Worm (Caenorhabditis elegans) whole organism, L2 larva: ENCODE results near the gene cogc-2.

ENCODE experiments used
- C34F6.9 ChIP-seq: fragments of 150-350 bp; optimal IDR thresholded peaks from 2 replicates; lab custom pipeline; 2014; ENCODE audit warnings: missing biosample characterization, missing genetic modification characterization
- F13H6.1 ChIP-seq: sonication (generic microtip); optimal IDR thresholded peaks from 2 replicates; lab custom pipeline; 2016; ENCODE audit warnings: missing genetic modification characterization, missing compliant biosample characterization
- R02D3.7 ChIP-seq: fragments of 150-350 bp; optimal IDR thresholded peaks from 2 replicates; lab custom pipeline; 2014; ENCODE audit warnings: missing biosample characterization, missing genetic modification characterization
- Y55F3AM.14 ChIP-seq: fragments of 200-800 bp; sonication (Bioruptor generic); optimal IDR thresholded peaks from 2 replicates; lab custom pipeline; 2018; ENCODE audit warnings: mild to moderate bottlenecking, missing genetic modification characterization, missing compliant biosample characterization
- ZK546.5 ChIP-seq: sonication (generic microtip); optimal IDR thresholded peaks from 2 replicates; lab custom pipeline; 2017; ENCODE audit warnings: missing biosample characterization, missing genetic modification characterization
- alr-1 ChIP-seq: fragments of 150-350 bp; optimal IDR thresholded peaks from 2 replicates; lab custom pipeline; 2014; ENCODE audit warnings: missing biosample characterization, missing genetic modification characterization
- aly-2 ChIP-seq: fragments of 150-350 bp; optimal IDR thresholded peaks from 2 replicates; lab custom pipeline; 2014; ENCODE audit warnings: missing biosample characterization, missing genetic modification characterization
- ama-1 ChIP-seq: fragments of 150-350 bp; optimal IDR thresholded peaks from 2 replicates; lab custom pipeline; 2018; ENCODE audit warnings: inconsistent platforms
- blmp-1 ChIP-seq: sonication (generic microtip); optimal IDR thresholded peaks from 2 replicates; lab custom pipeline; 2017; ENCODE audit warnings: missing genetic modification characterization, mild to moderate bottlenecking, missing compliant biosample characterization, antibody characterized with exemption, moderate library complexity; ENCODE audit not compliant: insufficient read depth
- ceh-16 ChIP-seq: fragments of 150-350 bp; optimal IDR thresholded peaks from 2 replicates; lab custom pipeline; 2014; ENCODE audit warnings: missing biosample characterization, missing genetic modification characterization
- ceh-82 ChIP-seq: fragments of 150-350 bp; optimal IDR thresholded peaks from 2 replicates; lab custom pipeline; 2014; ENCODE audit warnings: missing biosample characterization, missing genetic modification characterization
- crh-2 ChIP-seq: sonication (generic microtip); optimal IDR thresholded peaks from 2 replicates; lab custom pipeline; 2017; ENCODE audit warnings: missing biosample characterization, missing genetic modification characterization
- dmd-4 ChIP-seq: sonication (generic microtip); optimal IDR thresholded peaks from 2 replicates; lab custom pipeline; 2017; ENCODE audit warnings: missing biosample characterization, missing genetic modification characterization
- elt-1 ChIP-seq: fragments of 150-350 bp; optimal IDR thresholded peaks from 2 replicates; lab custom pipeline; 2014; ENCODE audit warnings: missing biosample characterization, missing genetic modification characterization
- elt-3 ChIP-seq: sonication (generic microtip); optimal IDR thresholded peaks from 2 replicates; lab custom pipeline; 2017; ENCODE audit warnings: missing biosample characterization, missing genetic modification characterization
- fos-1 ChIP-seq: fragments of 150-350 bp; optimal IDR thresholded peaks from 2 replicates; lab custom pipeline; 2014; ENCODE audit warnings: missing biosample characterization, missing genetic modification characterization
- gmeb-1 ChIP-seq: fragments of 150-350 bp; optimal IDR thresholded peaks from 2 replicates; lab custom pipeline; 2014; ENCODE audit warnings: missing biosample characterization, missing genetic modification characterization
- lin-39 ChIP-seq: fragments of 150-350 bp; optimal IDR thresholded peaks from 2 replicates; lab custom pipeline; 2014; ENCODE audit warnings: missing biosample characterization, missing genetic modification reagents, missing genetic modification characterization
- lsy-2 ChIP-seq, 2 experiments: fragments of 150-350 bp in 1 of 2; sonication (generic microtip) in 1 of 2; optimal IDR thresholded peaks; 2 replicates each; lab custom pipeline; 2014 to 2017; ENCODE audit warnings: missing biosample characterization in 2 of 2, missing genetic modification characterization in 2 of 2
- mab-5 ChIP-seq: fragments of 150-350 bp; optimal IDR thresholded peaks from 2 replicates; lab custom pipeline; 2014; ENCODE audit warnings: missing biosample characterization, missing genetic modification characterization
- mbf-1 ChIP-seq: sonication (generic microtip); optimal IDR thresholded peaks from 2 replicates; lab custom pipeline; 2017; ENCODE audit warnings: missing biosample characterization, missing genetic modification characterization
- mdl-1 ChIP-seq, 2 experiments: fragments of 150-350 bp in 1 of 2; sonication (generic microtip) in 1 of 2; optimal IDR thresholded peaks; 2 replicates each; lab custom pipeline; 2017; ENCODE audit warnings: missing biosample characterization in 2 of 2, missing genetic modification characterization in 2 of 2
- nhr-10 ChIP-seq: sonication (generic microtip); optimal IDR thresholded peaks from 2 replicates; lab custom pipeline; 2017; ENCODE audit warnings: missing biosample characterization, missing genetic modification characterization
- nhr-11 ChIP-seq: fragments of 150-350 bp; optimal IDR thresholded peaks from 2 replicates; lab custom pipeline; 2014; ENCODE audit warnings: missing biosample characterization, missing genetic modification characterization
- nhr-12 ChIP-seq: fragments of 150-350 bp; optimal IDR thresholded peaks from 2 replicates; lab custom pipeline; 2014; ENCODE audit warnings: missing biosample characterization, missing genetic modification characterization
- nhr-129 ChIP-seq: fragments of 150-350 bp; optimal IDR thresholded peaks from 2 replicates; lab custom pipeline; 2014; ENCODE audit warnings: missing biosample characterization, missing genetic modification characterization
- nhr-237 ChIP-seq: fragments of 150-350 bp; optimal IDR thresholded peaks from 2 replicates; lab custom pipeline; 2014; ENCODE audit warnings: missing biosample characterization, missing genetic modification characterization
- nhr-25 ChIP-seq: fragments of 150-350 bp; sonication (generic microtip); optimal IDR thresholded peaks from 3 replicates; lab custom pipeline; 2014; ENCODE audit warnings: missing biosample characterization, missing genetic modification characterization
- nhr-6 ChIP-seq: fragments of 150-350 bp; optimal IDR thresholded peaks from 2 replicates; lab custom pipeline; 2014; ENCODE audit warnings: missing biosample characterization, missing genetic modification characterization
- nhr-77 ChIP-seq: fragments of 150-350 bp; optimal IDR thresholded peaks from 2 replicates; lab custom pipeline; 2014; ENCODE audit warnings: missing biosample characterization, missing genetic modification characterization
- peb-1 ChIP-seq: fragments of 150-350 bp; optimal IDR thresholded peaks from 2 replicates; lab custom pipeline; 2014; ENCODE audit warnings: missing biosample characterization, missing genetic modification characterization
- sem-4 ChIP-seq: fragments of 150-350 bp; optimal IDR thresholded peaks from 2 replicates; lab custom pipeline; 2014; ENCODE audit warnings: missing biosample characterization, missing genetic modification reagents, missing genetic modification characterization
- skn-1 ChIP-seq: sonication (generic microtip); optimal IDR thresholded peaks from 2 replicates; lab custom pipeline; 2017; ENCODE audit warnings: missing biosample characterization, missing genetic modification characterization
- sma-3 ChIP-seq: sonication (generic microtip); optimal IDR thresholded peaks from 2 replicates; lab custom pipeline; 2016; ENCODE audit warnings: missing genetic modification reagents, missing genetic modification characterization, missing compliant biosample characterization
- sma-9 ChIP-seq, 2 experiments: fragments of 150-350 bp in 1 of 2; sonication (generic microtip) in 1 of 2; optimal IDR thresholded peaks; 2 replicates each; lab custom pipeline; 2014 to 2016; ENCODE audit warnings: missing genetic modification characterization in 2 of 2, mild to moderate bottlenecking in 1 of 2, missing biosample characterization in 1 of 2, missing compliant biosample characterization in 1 of 2, missing genetic modification reagents in 1 of 2, moderate library complexity in 1 of 2
- snpc-4 ChIP-seq: fragments of 150-350 bp; optimal IDR thresholded peaks from 2 replicates; lab custom pipeline; 2014; ENCODE audit warnings: missing biosample characterization, missing genetic modification characterization
- unc-39 ChIP-seq: fragments of 150-350 bp; optimal IDR thresholded peaks from 2 replicates; lab custom pipeline; 2014; ENCODE audit warnings: missing biosample characterization, missing genetic modification characterization
- unc-55 ChIP-seq: fragments of 150-350 bp; sonication (generic microtip); optimal IDR thresholded peaks from 3 replicates; lab custom pipeline; 2014; ENCODE audit warnings: missing biosample characterization, missing genetic modification reagents, missing genetic modification characterization
- unc-62 ChIP-seq: fragments of 150-350 bp; optimal IDR thresholded peaks from 2 replicates; lab custom pipeline; 2014; ENCODE audit warnings: missing biosample characterization, missing genetic modification reagents, missing genetic modification characterization
- zag-1 ChIP-seq: fragments of 150-350 bp; optimal IDR thresholded peaks from 2 replicates; lab custom pipeline; 2014; ENCODE audit warnings: missing biosample characterization, missing genetic modification characterization
- ztf-11 ChIP-seq: sonication (generic microtip); optimal IDR thresholded peaks from 2 replicates; lab custom pipeline; 2017; ENCODE audit warnings: missing biosample characterization, missing genetic modification characterization

The cogc-2 gene

ce11 chrIV:7023004-7023403, 16.4 kb downstream of the cogc-2 start (continued):
- no peak for TF ChIP-seq alr-1 (tag; lab: Kevin White, UChicago)
- peak; percentile 85 for TF ChIP-seq C34F6.9 (tag; lab: Kevin White, UChicago)

ce11 chrIV:7022227-7022626, 17.2 kb downstream of the cogc-2 start:
- TF ChIP-seq nhr-237 (tag; lab: Kevin White, UChicago) (no peak), gmeb-1 (no peak), elt-3 (tag; lab: Kevin White, UChicago) (no peak), nhr-77 (tag; lab: Kevin White, UChicago) (no peak), lin-39 (tag; lab: Kevin White, UChicago) (no peak), nhr-129 (no peak), mdl-1 (tag; optimal IDR thresholded peaks at IDR 0.05; lab: Kevin White, UChicago) (no peak), nhr-6 (no peak)

ce11 chrIV:7020630-7021029, 18.8 kb downstream of the cogc-2 start:
- peak; percentile 25 for TF ChIP-seq C34F6.9 (tag; lab: Kevin White, UChicago)
- peak; percentile 50 for TF ChIP-seq crh-2 (tag; lab: Kevin White, UChicago)
- no peak for TF ChIP-seq elt-1
- peak; percentile 41 for TF ChIP-seq sma-3
- TF ChIP-seq R02D3.7 (tag; lab: Kevin White, UChicago) = no peak
- TF ChIP-seq ZK546.5 = no peak
- peak; percentile 53 for TF ChIP-seq nhr-25 (tag; lab: Kevin White, UChicago)
- TF ChIP-seq Y55F3AM.14 = no peak
- no peak for TF ChIP-seq zag-1
- no peak for TF ChIP-seq mab-5
- no peak for TF ChIP-seq nhr-12 (tag; lab: Kevin White, UChicago)
- TF ChIP-seq unc-62 = no peak
- no peak for TF ChIP-seq ceh-16
- TF ChIP-seq elt-3 (tag; lab: Kevin White, UChicago) = no peak
- TF ChIP-seq nhr-10 (tag; lab: Kevin White, UChicago) = no peak
- no peak for TF ChIP-seq lin-39 (tag; lab: Kevin White, UChicago)
- TF ChIP-seq lsy-2 (tag; optimal IDR thresholded peaks at IDR 0.05; lab: Kevin White, UChicago) = peak in 1 of 2 experiments; percentile 29
- TF ChIP-seq nhr-129 = peak; percentile 45
- TF ChIP-seq nhr-77 (tag; lab: Kevin White, UChicago) = no peak
- peak; percentile 25 for TF ChIP-seq F13H6.1 (tag; lab: Kevin White, UChicago)
- TF ChIP-seq gmeb-1 = peak; percentile 27
- TF ChIP-seq ceh-82 (tag; lab: Kevin White, UChicago) = no peak
- no peak for TF ChIP-seq peb-1 (tag; lab: Kevin White, UChicago)
- TF ChIP-seq sma-9 (GFP tag; optimal IDR thresholded peaks at IDR 0.05; lab: Kevin White, UChicago) = peak; percentile 64
- no peak for TF ChIP-seq sma-9 (tag; optimal IDR thresholded peaks at IDR 0.05; lab: Kevin White, UChicago)
- no peak for TF ChIP-seq nhr-11 (tag; lab: Kevin White, UChicago)
- no peak for TF ChIP-seq ama-1 (lab: Kevin White, UChicago)
- no peak for TF ChIP-seq unc-39 (tag; lab: Kevin White, UChicago)
- peak; percentile 24 for TF ChIP-seq fos-1 (tag; lab: Kevin White, UChicago)
- no peak for TF ChIP-seq dmd-4 (tag; lab: Kevin White, UChicago)
- TF ChIP-seq mdl-1 (tag; optimal IDR thresholded peaks at IDR 0.05; lab: Kevin White, UChicago) = peak in 1 of 2 experiments; percentile 22
- no peak for TF ChIP-seq sem-4

- TF ChIP-seq elt-1 (no peak), skn-1 (tag; lab: Kevin White, UChicago) (no peak), aly-2 (tag; lab: Kevin White, UChicago) (no peak), ceh-82 (tag; lab: Kevin White, UChicago) (no peak), ztf-11 (tag; lab: Kevin White, UChicago) (no peak), fos-1 (tag; lab: Kevin White, UChicago) (no peak), unc-62 (no peak), blmp-1 (tag; lab: Kevin White, UChicago) (no peak), unc-39 (tag; lab: Kevin White, UChicago) (no peak), F13H6.1 (tag; lab: Kevin White, UChicago) (no peak), zag-1 (no peak), nhr-25 (tag; lab: Kevin White, UChicago) (no peak), sma-9 (GFP tag; optimal IDR thresholded peaks at IDR 0.05; lab: Kevin White, UChicago) (no peak), sma-9 (tag; optimal IDR thresholded peaks at IDR 0.05; lab: Kevin White, UChicago) (no peak), crh-2 (tag; lab: Kevin White, UChicago) (no peak), snpc-4 (tag; lab: Kevin White, UChicago) (no peak), nhr-129 (no peak), ZK546.5 (no peak), R02D3.7 (tag; lab: Kevin White, UChicago) (no peak), unc-55 (GFP tag; lab: Kevin White, UChicago) (no peak), mbf-1 (no peak)
These were observed 20.8 kb downstream of the cogc-2 start for ce11 chrIV:7018623-7019022.
